Worm (Caenorhabditis elegans) whole organism, L3 larva: ENCODE data around the gene pals-32.

Experiments
- ZK546.5 ChIP-seq: sonication (generic microtip); optimal IDR thresholded peaks from 2 replicates; lab custom pipeline; 2017; ENCODE audit warnings: missing biosample characterization, missing genetic modification characterization
- ama-1 ChIP-seq: fragments of 150-350 bp; optimal IDR thresholded peaks from 2 replicates; lab custom pipeline; 2018
- egl-27 ChIP-seq: sonication (generic microtip); optimal IDR thresholded peaks from 4 replicates; lab custom pipeline; 2017; ENCODE audit warnings: missing biosample characterization, missing genetic modification reagents, missing genetic modification characterization
- elt-2 ChIP-seq: sonication (generic microtip); optimal IDR thresholded peaks from 2 replicates; lab custom pipeline; 2016; ENCODE audit warnings: missing genetic modification reagents, mild to moderate bottlenecking, missing genetic modification characterization, missing compliant biosample characterization
- fkh-10 ChIP-seq: sonication (generic microtip); optimal IDR thresholded peaks from 2 replicates; lab custom pipeline; 2017; ENCODE audit warnings: missing biosample characterization, missing genetic modification reagents, missing genetic modification characterization
- lin-39 ChIP-seq: fragments of 150-350 bp; optimal IDR thresholded peaks from 2 replicates; lab custom pipeline; 2018; ENCODE audit warnings: missing biosample characterization, missing genetic modification reagents, missing genetic modification characterization
- nfya-1 ChIP-seq: sonication (generic microtip); optimal IDR thresholded peaks from 2 replicates; lab custom pipeline; 2017; ENCODE audit warnings: missing genetic modification characterization, mild to moderate bottlenecking, missing compliant biosample characterization, antibody characterized with exemption, moderate library complexity; ENCODE audit not compliant: insufficient read depth
- nhr-11 ChIP-seq: fragments of 150-350 bp; optimal IDR thresholded peaks from 2 replicates; lab custom pipeline; 2014; ENCODE audit warnings: missing biosample characterization, missing genetic modification characterization
- pha-4 ChIP-seq: fragments of 150-350 bp; optimal IDR thresholded peaks from 2 replicates; lab custom pipeline; 2014; ENCODE audit warnings: missing biosample characterization, missing genetic modification reagents, missing genetic modification characterization
- unc-62 ChIP-seq: fragments of 150-350 bp; sonication (generic microtip); optimal IDR thresholded peaks from 4 replicates; lab custom pipeline; 2014; ENCODE audit warnings: missing biosample characterization, missing genetic modification reagents, missing genetic modification characterization
- zag-1 ChIP-seq: fragments of 150-350 bp; optimal IDR thresholded peaks from 2 replicates; lab custom pipeline; 2014; ENCODE audit warnings: missing biosample characterization, missing genetic modification characterization
- ztf-4 ChIP-seq: fragments of 150-350 bp; optimal IDR thresholded peaks from 2 replicates; lab custom pipeline; 2014; ENCODE audit warnings: missing biosample characterization, missing genetic modification characterization

ce11 chrV:2881565-2881964 is 14.8 kb upstream of the pals-32 start:
- TF ChIP-seq ama-1 = no peak
- TF ChIP-seq unc-62 (GFP tag; lab: Kevin White, UChicago) = no peak
- no peak for TF ChIP-seq egl-27 (tag; lab: Kevin White, UChicago)
- TF ChIP-seq lin-39 (tag; lab: Kevin White, UChicago) = no peak
- TF ChIP-seq zag-1 = no peak
- TF ChIP-seq nhr-11 = no peak
- no peak for TF ChIP-seq nfya-1 (tag; lab: Kevin White, UChicago)
- TF ChIP-seq pha-4 (tag; lab: Kevin White, UChicago) = no peak
- peak; percentile 40 for TF ChIP-seq elt-2 (tag; lab: Kevin White, UChicago)
- no peak for TF ChIP-seq ztf-4
- TF ChIP-seq fkh-10 (GFP tag; lab: Kevin White, UChicago) = no peak
- no peak for TF ChIP-seq ZK546.5 (tag; lab: Kevin White, UChicago)
